Fruit fly (Drosophila melanogaster) whole organism: ENCODE results near the gene CG33985.
A peak's percentile ranks its signal among the peaks of the same experiment; 100 is the strongest.

Experiments used
- CG8478 ChIP-seq: fragments of >200 bp; optimal IDR thresholded peaks from 2 replicates; lab custom pipeline; 2018; ENCODE audit warnings: inconsistent platforms
- Dll ChIP-seq: fragments of >200 bp; optimal IDR thresholded peaks from 2 replicates; lab custom pipeline; 2017
- EcR ChIP-seq, 2 experiments: fragments of >200 bp; optimal IDR thresholded peaks; 2 replicates each; lab custom pipeline; 2017; ENCODE audit warnings: missing biosample characterization in 2 of 2, missing genetic modification characterization in 2 of 2, missing genetic modification reagents in 2 of 2
- pan ChIP-seq: fragments of >200 bp; optimal IDR thresholded peaks from 2 replicates; lab custom pipeline; 2017
- psq ChIP-seq: fragments of >200 bp; optimal IDR thresholded peaks from 2 replicates; lab custom pipeline; 2017
- usp ChIP-seq: fragments of >200 bp; optimal IDR thresholded peaks from 2 replicates; lab custom pipeline; 2017; ENCODE audit warnings: missing biosample characterization, missing genetic modification characterization, mixed read lengths

CG33985 gene

dm6 chr3L:15544455-15545415, 18.1 kb upstream of the CG33985 start:
- TF ChIP-seq psq (lab: Kevin White, UChicago) (no peak), EcR (GFP tag; optimal IDR thresholded peaks at IDR 0.05; lab: Kevin White, UChicago) (peak; percentile 69 to 76), Dll (lab: Kevin White, UChicago) (no peak), pan (lab: Kevin White, UChicago) (no peak), CG8478 (no peak)

- TF ChIP-seq Dll (lab: Kevin White, UChicago): no peak
- TF ChIP-seq pan (lab: Kevin White, UChicago): no peak
- TF ChIP-seq CG8478: no peak
- no peak for TF ChIP-seq usp (GFP tag; lab: Kevin White, UChicago)
- TF ChIP-seq psq (lab: Kevin White, UChicago): no peak
- no peak for TF ChIP-seq EcR (GFP tag; optimal IDR thresholded peaks at IDR 0.05; lab: Kevin White, UChicago)
Observed at dm6 chr3L:15543467-15543866, 16.9 kb upstream of the CG33985 start.

dm6 chr3L:15543049-15543448, 16.4 kb upstream of the CG33985 start:
- TF ChIP-seq pan (lab: Kevin White, UChicago) (no peak), psq (lab: Kevin White, UChicago) (no peak), Dll (lab: Kevin White, UChicago) (no peak), EcR (GFP tag; optimal IDR thresholded peaks at IDR 0.05; lab: Kevin White, UChicago) (no peak), CG8478 (no peak), usp (GFP tag; lab: Kevin White, UChicago) (no peak)

- TF ChIP-seq EcR (GFP tag; optimal IDR thresholded peaks at IDR 0.05; lab: Kevin White, UChicago): no peak
- no peak for TF ChIP-seq usp (GFP tag; lab: Kevin White, UChicago)
- TF ChIP-seq psq (lab: Kevin White, UChicago): no peak
- no peak for TF ChIP-seq pan (lab: Kevin White, UChicago)
- TF ChIP-seq Dll (lab: Kevin White, UChicago): no peak
- TF ChIP-seq CG8478: no peak
Observed at dm6 chr3L:15541281-15541680, 14.7 kb upstream of the CG33985 start.

dm6 chr3L:15540682-15541081, 14.1 kb upstream of the CG33985 start:
- TF ChIP-seq psq (lab: Kevin White, UChicago) (no peak), Dll (lab: Kevin White, UChicago) (no peak), EcR (GFP tag; optimal IDR thresholded peaks at IDR 0.05; lab: Kevin White, UChicago) (no peak), pan (lab: Kevin White, UChicago) (no peak), CG8478 (no peak), usp (GFP tag; lab: Kevin White, UChicago) (no peak)

- TF ChIP-seq psq (lab: Kevin White, UChicago) (no peak), usp (GFP tag; lab: Kevin White, UChicago) (no peak), Dll (lab: Kevin White, UChicago) (no peak), pan (lab: Kevin White, UChicago) (no peak), EcR (GFP tag; optimal IDR thresholded peaks at IDR 0.05; lab: Kevin White, UChicago) (no peak), CG8478 (no peak)
Observed at dm6 chr3L:15539903-15540409, 13.3 kb upstream of the CG33985 start.

dm6 chr3L:15538582-15539490, 12.2 kb upstream of the CG33985 start:
- TF ChIP-seq pan (lab: Kevin White, UChicago) (no peak), CG8478 (no peak), usp (GFP tag; lab: Kevin White, UChicago) (no peak), Dll (lab: Kevin White, UChicago) (no peak), EcR (GFP tag; optimal IDR thresholded peaks at IDR 0.05; lab: Kevin White, UChicago) (no peak), psq (lab: Kevin White, UChicago) (no peak)

dm6 chr3L:15537916-15538581, 11.4 kb upstream of the CG33985 start:
- TF ChIP-seq pan (lab: Kevin White, UChicago) (no peak), EcR (GFP tag; optimal IDR thresholded peaks at IDR 0.05; lab: Kevin White, UChicago) (peak in 1 of 2 experiments; percentile 19)

dm6 chr3L:15536550-15536949, 9.9 kb upstream of the CG33985 start:
- TF ChIP-seq CG8478 (no peak), pan (lab: Kevin White, UChicago) (peak; percentile 1)

dm6 chr3L:15535800-15536225, 9.2 kb upstream of the CG33985 start:
- no peak for TF ChIP-seq psq (lab: Kevin White, UChicago)
- no peak for TF ChIP-seq usp (GFP tag; lab: Kevin White, UChicago)
- TF ChIP-seq EcR (GFP tag; optimal IDR thresholded peaks at IDR 0.05; lab: Kevin White, UChicago): no peak
- TF ChIP-seq Dll (lab: Kevin White, UChicago): no peak
- TF ChIP-seq pan (lab: Kevin White, UChicago): no peak
- TF ChIP-seq CG8478: no peak

- TF ChIP-seq usp (GFP tag; lab: Kevin White, UChicago) (no peak), psq (lab: Kevin White, UChicago) (no peak), EcR (GFP tag; optimal IDR thresholded peaks at IDR 0.05; lab: Kevin White, UChicago) (no peak), Dll (lab: Kevin White, UChicago) (no peak), CG8478 (no peak), pan (lab: Kevin White, UChicago) (no peak)
Observed at dm6 chr3L:15535228-15535598, 8.6 kb upstream of the CG33985 start, which contains the start of gene CrebA. CrebA (plus strand) TSS chr3L:15535395.
